Worm (Caenorhabditis elegans) whole organism, young adult: ENCODE data around the gene Y56A3A.30.

Experiments used
- attf-6 ChIP-seq: fragments of 200-800 bp; sonication (Bioruptor generic); IDR thresholded peaks from 2 replicates; pipeline ENCODE4 v1.3.6; 2022; ENCODE audit warnings: missing genetic modification reagents, missing genetic modification characterization, missing compliant biosample characterization
- cebp-1 ChIP-seq, 2 experiments: fragments of 200-800 bp in 1 of 2; sonication (Bioruptor generic) in 1 of 2; sonication (generic microtip) in 1 of 2; IDR thresholded peaks in 1 of 2; optimal IDR thresholded peaks in 1 of 2; 2 replicates each; pipeline versions ENCODE4 v1.3.6 to Lab custom; 2017 to 2022; ENCODE audit warnings: missing compliant biosample characterization in 2 of 2, missing genetic modification characterization in 2 of 2, mild to moderate bottlenecking in 1 of 2, missing genetic modification reagents in 1 of 2, moderate library complexity in 1 of 2
- ceh-100 ChIP-seq: fragments of 200-800 bp; sonication (Bioruptor generic); IDR thresholded peaks from 2 replicates; pipeline ENCODE4 v1.3.6; 2022; ENCODE audit warnings: missing genetic modification reagents, missing genetic modification characterization, missing compliant biosample characterization
- ceh-58 ChIP-seq: fragments of 200-800 bp; sonication (Bioruptor generic); IDR thresholded peaks from 2 replicates; pipeline ENCODE4 v1.3.6; 2022; ENCODE audit warnings: missing genetic modification characterization, missing compliant biosample characterization
- madf-3 ChIP-seq: fragments of 200-800 bp; sonication (Bioruptor generic); IDR thresholded peaks from 2 replicates; pipeline ENCODE4 v1.3.6; 2022; ENCODE audit warnings: missing genetic modification reagents, missing genetic modification characterization, missing compliant biosample characterization
- mel-28 ChIP-seq: sonication (generic microtip); optimal IDR thresholded peaks from 2 replicates; lab custom pipeline; 2016; ENCODE audit warnings: borderline replicate concordance, mild to moderate bottlenecking, missing genetic modification characterization, missing compliant biosample characterization
- nfyb-1 ChIP-seq: fragments of 200-800 bp; sonication (Bioruptor generic); IDR thresholded peaks from 2 replicates; pipeline ENCODE4 v1.3.6; 2022; ENCODE audit warnings: missing genetic modification reagents, missing genetic modification characterization, missing compliant biosample characterization
- tbx-9 ChIP-seq: sonication (generic microtip); optimal IDR thresholded peaks from 2 replicates; lab custom pipeline; 2016; ENCODE audit warnings: borderline replicate concordance, missing genetic modification characterization, inconsistent platforms, missing compliant biosample characterization
- zfh-2 ChIP-seq: fragments of 200-800 bp; sonication (Bioruptor generic); conservative IDR thresholded peaks from 2 replicates; pipeline ENCODE4 v1.3.6; 2022; ENCODE audit warnings: missing genetic modification reagents, missing genetic modification characterization, missing compliant biosample characterization
- ztf-22 ChIP-seq: fragments of 200-800 bp; sonication (Bioruptor generic); optimal IDR thresholded peaks from 2 replicates; lab custom pipeline; 2018; ENCODE audit warnings: mild to moderate bottlenecking, missing genetic modification characterization, moderate library complexity, missing compliant biosample characterization

The Y56A3A.30 gene

ce11 chrIII:11935948-11936280, 43.0 kb downstream of the Y56A3A.30 start (continued):
- TF ChIP-seq ztf-22 (GFP tag; lab: Kevin White, UChicago) (no peak), tbx-9 (tag; lab: Kevin White, UChicago) (no peak)

ce11 chrIII:11935032-11935947, 43.6 kb downstream of the Y56A3A.30 start:
- peak; percentile 83 for TF ChIP-seq nfyb-1 (GFP tag; lab: Robert Waterston, UW)
- TF ChIP-seq attf-6 (GFP tag; lab: Robert Waterston, UW): no peak
- TF ChIP-seq, all 124 proteins: peak for 1

- TF ChIP-seq cebp-1 (GFP tag; IDR thresholded peaks at IDR 0.05; lab: Robert Waterston, UW): no peak
- TF ChIP-seq cebp-1 (tag; optimal IDR thresholded peaks at IDR 0.05; lab: Kevin White, UChicago): peak; percentile 31
- TF ChIP-seq ceh-100 (GFP tag; lab: Robert Waterston, UW): no peak
These were observed 45.3 kb downstream of the Y56A3A.30 start, which contains the start of gene dolk-1 for ce11 chrIII:11933539-11933938. TSS of gene dolk-1 (minus strand) at chrIII:11933639.

- TF ChIP-seq ceh-58 (GFP tag; lab: Robert Waterston, UW): no peak
- TF ChIP-seq madf-3: 0 out of 2 replicates have a peak, but pooled peaks have one; percentile 58
These were observed 46.9 kb downstream of the Y56A3A.30 start for ce11 chrIII:11931960-11932359.

- no peak for TF ChIP-seq cebp-1 (GFP tag; IDR thresholded peaks at IDR 0.05; lab: Robert Waterston, UW)
- TF ChIP-seq cebp-1 (tag; optimal IDR thresholded peaks at IDR 0.05; lab: Kevin White, UChicago): no peak
- no peak for TF ChIP-seq mel-28 (tag; lab: Kevin White, UChicago)
- 0 out of 2 replicates have a peak, but pooled peaks have one; percentile 17 for TF ChIP-seq zfh-2 (GFP tag; lab: Robert Waterston, UW)
These were observed 48.0 kb downstream of the Y56A3A.30 start for ce11 chrIII:11930899-11931298.
